Fruit fly (Drosophila melanogaster) Kc167 (cell line): ENCODE results near the gene nst.

ENCODE experiments used
- insv ChIP-seq: fragments of >200 bp; optimal IDR thresholded peaks from 3 replicates; lab custom pipeline; 2018; ENCODE audit warnings: missing external identifiers
- psq ChIP-seq: fragments of >200 bp; optimal IDR thresholded peaks from 2 replicates; lab custom pipeline; 2017; ENCODE audit warnings: missing external identifiers
- ttk ChIP-seq: sonication (Bioruptor generic); optimal IDR thresholded peaks from 2 replicates; lab custom pipeline; 2017; ENCODE audit warnings: missing external identifiers

DNA sequence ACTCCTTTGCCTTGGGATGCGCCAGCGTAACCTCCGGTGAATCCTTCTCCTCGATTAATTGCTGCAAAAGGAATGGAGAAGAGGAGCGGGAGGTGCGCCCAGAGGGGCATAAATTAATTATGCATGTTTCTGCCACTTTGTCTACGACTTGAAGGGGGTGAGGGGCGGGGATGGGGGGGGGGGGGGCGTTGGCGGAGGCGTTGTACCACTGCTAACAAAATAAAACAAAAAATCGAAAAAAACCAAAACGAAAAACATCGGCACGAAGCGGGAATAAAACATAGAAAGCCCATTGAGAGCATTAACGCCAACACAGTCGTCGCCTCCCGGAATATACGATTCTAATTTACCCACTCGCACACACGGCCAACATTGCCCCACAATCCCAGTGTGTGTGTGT lies 35.0 kb upstream of the nst start:
- TF ChIP-seq ttk, result no peak
- TF ChIP-seq psq (lab: Kevin White, UChicago), result no peak
- TF ChIP-seq insv (lab: Kevin White, UChicago), result no peak
